Comparison of ENCODE assay signal across 2 fruit fly cellular contexts in the genomic region with DNA sequence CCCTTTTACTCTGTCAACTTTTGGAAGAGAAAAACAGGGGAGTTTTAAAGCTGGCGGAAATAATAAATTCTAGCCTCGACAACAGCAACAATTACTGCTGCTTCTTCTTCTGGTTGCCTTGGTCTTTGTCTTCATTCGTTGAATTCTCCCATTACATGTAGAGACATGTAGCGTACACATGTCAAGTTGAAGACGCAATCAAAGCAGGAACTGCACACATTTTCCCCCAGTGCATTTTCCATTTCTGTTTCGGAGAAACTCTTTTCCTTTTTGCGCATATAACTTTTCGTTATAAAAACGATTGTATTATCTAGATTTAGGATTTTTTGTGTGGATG.
TF ChIP-seq lines count a peak whose summit lies in the region.

No protein-coding gene starts in this region.

- TF ChIP-seq CTCF in whole organism, embryonic (GFP tag; optimal IDR thresholded peaks at IDR 0.05; lab: Kevin White, UChicago), result no peak

TF ChIP-seq in whole organism, embryonic, 481 proteins besides CTCF, POLR2A, EP300 and RAD21 (continues in another document):
- TF ChIP-seq chinmo (GFP tag; IDR thresholded peaks at IDR 0.05; lab: Robert Waterston, UW; ENCODE audit: partially characterized antibody) (no peak), Mes4 (GFP tag; optimal IDR thresholded peaks at IDR 0.05; lab: Kevin White, UChicago) (no peak), CG15011 (GFP tag; optimal IDR thresholded peaks at IDR 0.05; lab: Kevin White, UChicago) (no peak), bigmax (GFP tag; optimal IDR thresholded peaks at IDR 0.05; lab: Kevin White, UChicago) (no peak), mirr (GFP tag; optimal IDR thresholded peaks at IDR 0.05; lab: Kevin White, UChicago) (no peak), CG10431 (GFP tag; optimal IDR thresholded peaks at IDR 0.05; lab: Kevin White, UChicago) (peak; percentile 83), caup (GFP tag; optimal IDR thresholded peaks at IDR 0.05; lab: Kevin White, UChicago; ENCODE audit: severe bottlenecking) (no peak), Oaz (GFP tag; IDR thresholded peaks at IDR 0.05; lab: Robert Waterston, UW) (no peak), Hmr (GFP tag; optimal IDR thresholded peaks at IDR 0.05; lab: Kevin White, UChicago) (no peak), CG17186 (GFP tag; optimal IDR thresholded peaks at IDR 0.05; lab: Kevin White, UChicago) (no peak), Mrtf (GFP tag; IDR thresholded peaks at IDR 0.05; lab: Robert Waterston, UW) (no peak), CG12236 (GFP tag; optimal IDR thresholded peaks at IDR 0.05; lab: Kevin White, UChicago) (no peak), p53 (GFP tag; optimal IDR thresholded peaks at IDR 0.05; lab: Kevin White, UChicago) (peak; percentile 7), Kr (GFP tag; optimal IDR thresholded peaks at IDR 0.05; lab: Kevin White, UChicago) (no peak), Stat92E (GFP tag; optimal IDR thresholded peaks at IDR 0.05; lab: Kevin White, UChicago) (no peak), H15 (GFP tag; IDR thresholded peaks at IDR 0.05; lab: Robert Waterston, UW) (no peak), CG14667 (GFP tag; IDR thresholded peaks at IDR 0.05; lab: Robert Waterston, UW) (no peak), CG17385 (GFP tag; optimal IDR thresholded peaks at IDR 0.05; lab: Kevin White, UChicago) (peak; percentile 53), CG4617 (GFP tag; optimal IDR thresholded peaks at IDR 0.05; lab: Kevin White, UChicago; ENCODE audit: borderline replicate concordance) (no peak), sug (tag; optimal IDR thresholded peaks at IDR 0.05; lab: Kevin White, UChicago) (no peak), zf30C (GFP tag; optimal IDR thresholded peaks at IDR 0.05; lab: Kevin White, UChicago) (peak; percentile 12), Med (GFP tag; lab: Kevin White, UChicago) (no peak), row (GFP tag; IDR thresholded peaks at IDR 0.05; lab: Robert Waterston, UW) (no peak), CG11456 (GFP tag; IDR thresholded peaks at IDR 0.05; lab: Robert Waterston, UW) (no peak), CG43689 (GFP tag; IDR thresholded peaks at IDR 0.05; lab: Robert Waterston, UW) (no peak), Jarid2 (GFP tag; optimal IDR thresholded peaks at IDR 0.05; lab: Kevin White, UChicago) (no peak), CG3065 (GFP tag; optimal IDR thresholded peaks at IDR 0.05; lab: Kevin White, UChicago) (no peak), Abd-B (GFP tag; optimal IDR thresholded peaks at IDR 0.05; lab: Kevin White, UChicago) (no peak), kni (GFP tag; optimal IDR thresholded peaks at IDR 0.05; lab: Kevin White, UChicago) (peak; percentile 42), CG6813 (GFP tag; optimal IDR thresholded peaks at IDR 0.05; lab: Kevin White, UChicago) (no peak), CG3407 (GFP tag; optimal IDR thresholded peaks at IDR 0.05; lab: Kevin White, UChicago) (no peak), sens (GFP tag; lab: Kevin White, UChicago) (peak; percentile 74), trh (GFP tag; optimal IDR thresholded peaks at IDR 0.05; lab: Kevin White, UChicago) (no peak), nom (GFP tag; optimal IDR thresholded peaks at IDR 0.05; lab: Kevin White, UChicago) (no peak), CG5180 (GFP tag; optimal IDR thresholded peaks at IDR 0.05; lab: Kevin White, UChicago) (no peak), psq (GFP tag; optimal IDR thresholded peaks at IDR 0.05; lab: Kevin White, UChicago) (no peak), Rfx (GFP tag; IDR thresholded peaks at IDR 0.05; lab: Robert Waterston, UW) (no peak), Hey (tag; optimal IDR thresholded peaks at IDR 0.05; lab: Kevin White, UChicago) (no peak), CG8388 (GFP tag; optimal IDR thresholded peaks at IDR 0.05; lab: Kevin White, UChicago) (no peak), ssp (GFP tag; IDR thresholded peaks at IDR 0.05; lab: Robert Waterston, UW) (no peak), Ada2b (GFP tag; IDR thresholded peaks at IDR 0.05; lab: Robert Waterston, UW) (no peak), CG2199 (GFP tag; IDR thresholded peaks at IDR 0.05; lab: Robert Waterston, UW) (0 out of 3 replicates have a peak, but pooled peaks have one; percentile 46), CG11723 (GFP tag; optimal IDR thresholded peaks at IDR 0.05; lab: Kevin White, UChicago) (no peak), CG18476 (GFP tag; optimal IDR thresholded peaks at IDR 0.05; lab: Kevin White, UChicago) (no peak), CG8359 (GFP tag; optimal IDR thresholded peaks at IDR 0.05; lab: Kevin White, UChicago; ENCODE audit: borderline replicate concordance) (no peak), zfh1 (GFP tag; IDR thresholded peaks at IDR 0.05; lab: Robert Waterston, UW) (no peak)

TF ChIP-seq in whole organism, prepupa, 60 proteins besides CTCF, POLR2A, EP300 and RAD21:
- TF ChIP-seq CG6854 (GFP tag; optimal IDR thresholded peaks at IDR 0.05; lab: Kevin White, UChicago) (no peak), Eip78C (GFP tag; lab: Kevin White, UChicago) (peak; percentile 0)
